Worm (Caenorhabditis elegans) whole organism, mixed stage, embryonic: ENCODE data around the gene Y53F4B.25.

ENCODE experiments used
- M03D4.4 ChIP-seq: sonication (generic microtip); optimal IDR thresholded peaks from 2 replicates; lab custom pipeline; 2017; ENCODE audit warnings: mild to moderate bottlenecking, missing genetic modification characterization, missing compliant biosample characterization
- elt-1 ChIP-seq: sonication (generic microtip); optimal IDR thresholded peaks from 2 replicates; lab custom pipeline; 2017; ENCODE audit warnings: missing genetic modification characterization, mild to moderate bottlenecking, missing compliant biosample characterization, antibody characterized with exemption, moderate library complexity, borderline replicate concordance; ENCODE audit not compliant: insufficient read depth
- flh-1 ChIP-seq: fragments of 200-800 bp; sonication (Bioruptor generic); optimal IDR thresholded peaks from 2 replicates; lab custom pipeline; 2018; ENCODE audit warnings: mild to moderate bottlenecking, missing genetic modification characterization, moderate library complexity, missing compliant biosample characterization
- ham-2 ChIP-seq: fragments of 200-800 bp; sonication (Bioruptor generic); optimal IDR thresholded peaks from 2 replicates; lab custom pipeline; 2018; ENCODE audit warnings: mild to moderate bottlenecking, missing genetic modification characterization, missing compliant biosample characterization
- lin-13 ChIP-seq: fragments of 150-350 bp; optimal IDR thresholded peaks from 2 replicates; lab custom pipeline; 2014; ENCODE audit warnings: missing biosample characterization, missing genetic modification characterization
- mab-5 ChIP-seq: fragments of 150-350 bp; optimal IDR thresholded peaks from 2 replicates; lab custom pipeline; 2014; ENCODE audit warnings: missing biosample characterization, missing genetic modification characterization
- mep-1 ChIP-seq: fragments of 150-350 bp; optimal IDR thresholded peaks from 2 replicates; lab custom pipeline; 2017; ENCODE audit warnings: missing biosample characterization, missing genetic modification reagents, missing genetic modification characterization, inconsistent platforms
- nhr-12 ChIP-seq: fragments of 150-350 bp; optimal IDR thresholded peaks from 2 replicates; lab custom pipeline; 2014; ENCODE audit warnings: missing biosample characterization, missing genetic modification characterization
- nhr-237 ChIP-seq: fragments of 150-350 bp; optimal IDR thresholded peaks from 2 replicates; lab custom pipeline; 2014; ENCODE audit warnings: missing biosample characterization, missing genetic modification characterization
- sptf-1 ChIP-seq: sonication (generic microtip); optimal IDR thresholded peaks from 2 replicates; lab custom pipeline; 2017; ENCODE audit warnings: mild to moderate bottlenecking, missing genetic modification characterization, moderate library complexity, missing compliant biosample characterization
- unc-62 ChIP-seq: fragments of 150-350 bp; optimal IDR thresholded peaks from 2 replicates; lab custom pipeline; 2014; ENCODE audit warnings: missing biosample characterization, missing genetic modification reagents, missing genetic modification characterization

- TF ChIP-seq unc-62 (GFP tag; lab: Kevin White, UChicago) (no peak), nhr-12 (no peak), mep-1 (no peak), mab-5 (tag; lab: Kevin White, UChicago) (no peak), sptf-1 (tag; lab: Kevin White, UChicago) (no peak), elt-1 (tag; lab: Kevin White, UChicago) (no peak), ham-2 (no peak), lin-13 (tag; lab: Kevin White, UChicago) (no peak), M03D4.4 (tag; lab: Kevin White, UChicago) (no peak), nhr-237 (tag; lab: Kevin White, UChicago) (no peak), flh-1 (no peak)
Measured at ce11 chrII:15124193-15124592, 11.8 kb upstream of the Y53F4B.25 start, which contains the start of gene Y53F4B.23.
